Fruit fly (Drosophila melanogaster) whole organism, embryonic: Measurements from ENCODE around the gene Sema5c.

ENCODE experiments used
- Blimp-1 ChIP-seq: fragments of 200-800 bp; sonication (Bioruptor generic); optimal IDR thresholded peaks from 3 replicates; lab custom pipeline; 2018; ENCODE audit warnings: missing biosample characterization, missing genetic modification characterization, mild to moderate bottlenecking, moderate library complexity, missing genetic modification reagents
- CG10366 ChIP-seq: fragments of 200-800 bp; sonication (Bioruptor generic); IDR thresholded peaks from 2 replicates; pipeline ENCODE4 v1.3.6; 2022; ENCODE audit warnings: missing biosample characterization, missing genetic modification characterization
- CG11398 ChIP-seq: fragments of 200-800 bp; sonication (Bioruptor generic); optimal IDR thresholded peaks from 2 replicates; lab custom pipeline; 2016; ENCODE audit warnings: missing biosample characterization, missing genetic modification characterization
- CG11456 ChIP-seq: fragments of 200-800 bp; sonication (Bioruptor generic); IDR thresholded peaks from 3 replicates; pipeline ENCODE4 v1.3.6; 2022; ENCODE audit warnings: missing biosample characterization, missing genetic modification characterization
- CG11504 ChIP-seq: fragments of 200-800 bp; sonication (Bioruptor generic); optimal IDR thresholded peaks from 3 replicates; lab custom pipeline; 2019; ENCODE audit warnings: missing biosample characterization, mild to moderate bottlenecking, missing genetic modification characterization, moderate library complexity
- CG12744 ChIP-seq: fragments of 200-800 bp; sonication (Bioruptor generic); optimal IDR thresholded peaks from 2 replicates; lab custom pipeline; 2016; ENCODE audit warnings: missing biosample characterization, missing genetic modification characterization
- CG13624 ChIP-seq: fragments of 200-800 bp; sonication (Bioruptor generic); optimal IDR thresholded peaks from 2 replicates; lab custom pipeline; 2016; ENCODE audit warnings: missing biosample characterization, missing genetic modification characterization
- CG13894 ChIP-seq: fragments of 200-800 bp; sonication (Bioruptor generic); optimal IDR thresholded peaks from 3 replicates; lab custom pipeline; 2018; ENCODE audit warnings: missing biosample characterization, mild to moderate bottlenecking, missing genetic modification characterization, moderate library complexity
- CG17359 ChIP-seq: fragments of 200-800 bp; sonication (Bioruptor generic); optimal IDR thresholded peaks from 3 replicates; lab custom pipeline; 2018; ENCODE audit warnings: missing biosample characterization, mild to moderate bottlenecking, missing genetic modification characterization, moderate library complexity
- CG17912 ChIP-seq: fragments of 200-800 bp; sonication (Bioruptor generic); optimal IDR thresholded peaks from 2 replicates; lab custom pipeline; 2018; ENCODE audit warnings: missing biosample characterization, mild to moderate bottlenecking, missing genetic modification characterization
- CG18262 ChIP-seq: fragments of 200-800 bp; optimal IDR thresholded peaks from 3 replicates; lab custom pipeline; 2019; ENCODE audit warnings: missing biosample characterization, mild to moderate bottlenecking, missing genetic modification characterization, moderate library complexity
- CG2678 ChIP-seq: fragments of 200-800 bp; sonication (Bioruptor generic); optimal IDR thresholded peaks from 3 replicates; lab custom pipeline; 2019; ENCODE audit warnings: missing biosample characterization, mild to moderate bottlenecking, missing genetic modification characterization, moderate library complexity
- CG3726 ChIP-seq: fragments of 200-800 bp; sonication (Bioruptor generic); IDR thresholded peaks from 3 replicates; pipeline ENCODE4, ENCODE4 v1.3.6; 2022; ENCODE audit warnings: missing biosample characterization, missing genetic modification characterization
- CG4282 ChIP-seq: fragments of 200-800 bp; sonication (Bioruptor generic); optimal IDR thresholded peaks from 2 replicates; lab custom pipeline; 2016; ENCODE audit warnings: missing biosample characterization, missing genetic modification characterization
- CG4360 ChIP-seq: fragments of 200-800 bp; sonication (Bioruptor generic); IDR thresholded peaks from 2 replicates; pipeline ENCODE4 v1.3.6; 2022; ENCODE audit warnings: missing biosample characterization, missing genetic modification characterization
- CG4730 ChIP-seq: fragments of 200-800 bp; sonication (Bioruptor generic); IDR thresholded peaks from 2 replicates; pipeline ENCODE4 v1.3.6; 2022; ENCODE audit warnings: missing biosample characterization, missing genetic modification characterization
- CG8359 ChIP-seq: fragments of 200-800 bp; sonication (Bioruptor generic); optimal IDR thresholded peaks from 2 replicates; lab custom pipeline; 2017; ENCODE audit warnings: missing biosample characterization, mild to moderate bottlenecking, missing genetic modification characterization, borderline replicate concordance
- Dref ChIP-seq: fragments of 200-800 bp; sonication (Bioruptor generic); IDR thresholded peaks from 2 replicates; pipeline ENCODE4 v1.3.6; 2022; ENCODE audit warnings: missing biosample characterization, missing genetic modification characterization
- Drgx ChIP-seq: fragments of 200-800 bp; sonication (Bioruptor generic); IDR thresholded peaks from 2 replicates; pipeline ENCODE4 v1.3.6; 2022; ENCODE audit warnings: missing biosample characterization, missing genetic modification characterization
- Fer3 ChIP-seq: fragments of 200-800 bp; sonication (Bioruptor generic); optimal IDR thresholded peaks from 2 replicates; lab custom pipeline; 2018; ENCODE audit warnings: missing biosample characterization, mild to moderate bottlenecking, missing genetic modification characterization, moderate library complexity
- HHEX ChIP-seq: fragments of 200-800 bp; sonication (Bioruptor generic); optimal IDR thresholded peaks from 3 replicates; lab custom pipeline; 2017; ENCODE audit warnings: missing biosample characterization, mild to moderate bottlenecking, missing genetic modification characterization, missing genetic modification reagents
- HLH3B ChIP-seq: fragments of 200-800 bp; sonication (Bioruptor generic); IDR thresholded peaks from 2 replicates; pipeline ENCODE4 v1.3.6; 2022; ENCODE audit warnings: missing biosample characterization, missing genetic modification characterization
- HLHmδ ChIP-seq: fragments of 200-800 bp; sonication (Bioruptor generic); optimal IDR thresholded peaks from 2 replicates; lab custom pipeline; 2018; ENCODE audit warnings: missing biosample characterization, mild to moderate bottlenecking, missing genetic modification characterization, moderate library complexity
- HmgD ChIP-seq: fragments of 200-800 bp; sonication (Bioruptor generic); optimal IDR thresholded peaks from 3 replicates; lab custom pipeline; 2016; ENCODE audit warnings: missing biosample characterization, missing genetic modification characterization
- Hr51 ChIP-seq, 2 experiments: fragments of 200-800 bp; sonication (Bioruptor generic); optimal IDR thresholded peaks; 2 replicates in 1 of 2; 3 replicates in 1 of 2; lab custom pipeline; 2016 to 2018; ENCODE audit warnings: missing biosample characterization in 2 of 2, missing genetic modification characterization in 2 of 2, mild to moderate bottlenecking in 1 of 2, moderate library complexity in 1 of 2
- Kr ChIP-seq: fragments of 200-800 bp; sonication (Bioruptor generic); optimal IDR thresholded peaks from 2 replicates; lab custom pipeline; 2017; ENCODE audit warnings: missing biosample characterization, mild to moderate bottlenecking, missing genetic modification characterization
- Max ChIP-seq: fragments of 200-800 bp; sonication (Bioruptor generic); optimal IDR thresholded peaks from 2 replicates; lab custom pipeline; 2016; ENCODE audit warnings: missing biosample characterization, mild to moderate bottlenecking, missing genetic modification characterization
- Poxn ChIP-seq: fragments of 200-800 bp; sonication (Bioruptor generic); IDR thresholded peaks from 2 replicates; pipeline ENCODE4 v1.3.6; 2022; ENCODE audit warnings: missing biosample characterization, missing genetic modification characterization
- Sox102F ChIP-seq: fragments of 200-800 bp; sonication (Bioruptor generic); optimal IDR thresholded peaks from 2 replicates; lab custom pipeline; 2018; ENCODE audit warnings: missing biosample characterization, mild to moderate bottlenecking, missing genetic modification characterization, moderate library complexity
- Ssrp ChIP-seq: fragments of 200-800 bp; sonication (Bioruptor generic); optimal IDR thresholded peaks from 2 replicates; lab custom pipeline; 2018; ENCODE audit warnings: missing biosample characterization, mild to moderate bottlenecking, missing genetic modification characterization, moderate library complexity
- Xrp1 ChIP-seq: fragments of 200-800 bp; sonication (Bioruptor generic); IDR thresholded peaks from 2 replicates; pipeline ENCODE4 v1.3.6; 2022; ENCODE audit warnings: missing biosample characterization, missing genetic modification characterization
- ap ChIP-seq: fragments of 200-800 bp; sonication (Bioruptor generic); IDR thresholded peaks from 2 replicates; pipeline ENCODE4 v1.3.6; 2022; ENCODE audit warnings: missing biosample characterization, missing genetic modification characterization
- az2 ChIP-seq: fragments of 200-800 bp; sonication (Bioruptor generic); optimal IDR thresholded peaks from 3 replicates; lab custom pipeline; 2016; ENCODE audit warnings: missing biosample characterization, missing genetic modification characterization
- bsh ChIP-seq, 2 experiments: fragments of 200-800 bp; sonication (Bioruptor generic); optimal IDR thresholded peaks; 2 replicates each; lab custom pipeline; 2017 to 2018; ENCODE audit warnings: mild to moderate bottlenecking in 2 of 2, missing biosample characterization in 2 of 2, missing genetic modification characterization in 2 of 2, moderate library complexity in 1 of 2
- dan ChIP-seq: fragments of 200-800 bp; sonication (Bioruptor generic); IDR thresholded peaks from 2 replicates; pipeline ENCODE4 v1.3.6; 2022; ENCODE audit warnings: missing biosample characterization, missing genetic modification characterization
- en ChIP-seq: fragments of 200-800 bp; sonication (Bioruptor generic); optimal IDR thresholded peaks from 2 replicates; lab custom pipeline; 2016; ENCODE audit warnings: missing biosample characterization, missing genetic modification characterization
- fd3F ChIP-seq: fragments of 200-800 bp; sonication (Bioruptor generic); optimal IDR thresholded peaks from 2 replicates; lab custom pipeline; 2018; ENCODE audit warnings: missing biosample characterization, mild to moderate bottlenecking, missing genetic modification characterization, moderate library complexity
- gem ChIP-seq: fragments of 200-800 bp; sonication (Bioruptor generic); optimal IDR thresholded peaks from 2 replicates; lab custom pipeline; 2019; ENCODE audit warnings: missing biosample characterization, mild to moderate bottlenecking, missing genetic modification characterization, moderate library complexity
- lmd ChIP-seq: fragments of 200-800 bp; sonication (Bioruptor generic); IDR thresholded peaks from 2 replicates; pipeline ENCODE4 v1.3.6; 2022; ENCODE audit warnings: missing biosample characterization, missing genetic modification characterization
- lola ChIP-seq, 3 experiments: fragments of >200 bp in 2 of 3; fragments of 200-800 bp in 1 of 3; sonication (Bioruptor generic) in 1 of 3; optimal IDR thresholded peaks; 2 replicates each; lab custom pipeline; 2017 to 2019; ENCODE audit warnings: missing biosample characterization in 3 of 3, missing genetic modification characterization in 3 of 3, mild to moderate bottlenecking in 1 of 3, moderate library complexity in 1 of 3
- pan ChIP-seq, 4 experiments: fragments of >200 bp in 3 of 4; fragments of 200-800 bp in 1 of 4; sonication (Bioruptor generic) in 1 of 4; optimal IDR thresholded peaks in 3 of 4; IDR thresholded peaks in 1 of 4; 2 replicates each; pipeline versions ENCODE4 v1.3.6 to Lab custom; 2017 to 2022; ENCODE audit warnings: missing biosample characterization in 2 of 4, missing genetic modification characterization in 2 of 4, mixed read lengths in 1 of 4
- repo ChIP-seq: fragments of 200-800 bp; sonication (Bioruptor generic); optimal IDR thresholded peaks from 2 replicates; lab custom pipeline; 2016; ENCODE audit warnings: missing biosample characterization, missing genetic modification characterization
- row ChIP-seq: fragments of 200-800 bp; sonication (Bioruptor generic); IDR thresholded peaks from 3 replicates; pipeline ENCODE4 v1.3.6; 2022; ENCODE audit warnings: missing biosample characterization, missing genetic modification characterization
- sens ChIP-seq: fragments of 200-800 bp; sonication (Bioruptor generic); peaks from one replicate; lab custom pipeline; 2016; ENCODE audit warnings: missing biosample characterization, missing genetic modification characterization
- sqz ChIP-seq: fragments of 200-800 bp; sonication (Bioruptor generic); optimal IDR thresholded peaks from 3 replicates; lab custom pipeline; 2018; ENCODE audit warnings: missing biosample characterization, mild to moderate bottlenecking, missing genetic modification characterization
- wor ChIP-seq: fragments of 200-800 bp; sonication (Bioruptor generic); IDR thresholded peaks from 2 replicates; pipeline ENCODE4 v1.3.6; 2022; ENCODE audit warnings: missing biosample characterization, missing genetic modification characterization

Gene Sema5c

dm6 chr3L:12027929-12028328 lies 53.7 kb downstream of the Sema5c start:
- TF ChIP-seq CG17912 (GFP tag; lab: Kevin White, UChicago) (no peak), CG11456 (no peak), en (GFP tag; lab: Kevin White, UChicago) (no peak), CG13624 (GFP tag; lab: Kevin White, UChicago) (no peak), CG10366 (GFP tag; lab: Robert Waterston, UW) (no peak), lmd (GFP tag; lab: Robert Waterston, UW) (no peak), repo (GFP tag; lab: Kevin White, UChicago) (no peak), HLH3B (GFP tag; lab: Robert Waterston, UW) (no peak), CG11398 (GFP tag; lab: Kevin White, UChicago) (no peak)

dm6 chr3L:12024947-12025346 lies 56.7 kb downstream of the Sema5c start:
- no peak for TF ChIP-seq Max (GFP tag; lab: Kevin White, UChicago)
- peak; percentile 10 for TF ChIP-seq Blimp-1 (GFP tag; lab: Kevin White, UChicago)
- peak; percentile 29 for TF ChIP-seq Sox102F (GFP tag; lab: Kevin White, UChicago)
- peak in 1 of 2 experiments; percentile 33 for TF ChIP-seq bsh (GFP tag; optimal IDR thresholded peaks at IDR 0.05; lab: Kevin White, UChicago)
- TF ChIP-seq sens, result peak; percentile 8
- no peak for TF ChIP-seq Poxn (GFP tag; lab: Robert Waterston, UW)
- peak; percentile 38 for TF ChIP-seq gem (tag; lab: Kevin White, UChicago)
- TF ChIP-seq row, result 0 out of 3 replicates have a peak, but pooled peaks have one; percentile 9
- TF ChIP-seq CG13894, result no peak
- no peak for TF ChIP-seq wor (GFP tag; lab: Robert Waterston, UW)
- peak; percentile 6 for TF ChIP-seq CG17359 (tag; lab: Kevin White, UChicago)
- TF ChIP-seq, all 482 proteins: peak for 7

- no peak for TF ChIP-seq fd3F (GFP tag; lab: Kevin White, UChicago)
- TF ChIP-seq sqz (GFP tag; lab: Kevin White, UChicago), result no peak
- TF ChIP-seq CG4730 (GFP tag; lab: Robert Waterston, UW), result no peak
- TF ChIP-seq CG2678 (tag; lab: Kevin White, UChicago), result peak; percentile 9
- TF ChIP-seq Fer3 (tag; lab: Kevin White, UChicago), result no peak
- peak; percentile 1 for TF ChIP-seq az2 (GFP tag; lab: Kevin White, UChicago)
- no peak for TF ChIP-seq CG3726
- no peak for TF ChIP-seq CG4360 (GFP tag; lab: Robert Waterston, UW)
- TF ChIP-seq CG18262, result peak; percentile 18
- TF ChIP-seq pan (optimal IDR thresholded peaks at IDR 0.05; lab: Kevin White, UChicago), result no peak
- no peak for TF ChIP-seq pan (GFP tag; optimal IDR thresholded peaks at IDR 0.05 in 1 of 2, IDR thresholded peaks at IDR 0.05 in 1 of 2)
- no peak for TF ChIP-seq HmgD (GFP tag; lab: Kevin White, UChicago)
- TF ChIP-seq ap (GFP tag; lab: Robert Waterston, UW), result no peak
- peak; percentile 97 for TF ChIP-seq CG8359 (GFP tag; lab: Kevin White, UChicago)
- peak; percentile 14; the same call in 1 of the 2 replicates for TF ChIP-seq Xrp1 (GFP tag; lab: Robert Waterston, UW)
- TF ChIP-seq CG12744 (GFP tag; lab: Kevin White, UChicago), result no peak
- no peak for TF ChIP-seq HLHmδ (GFP tag; lab: Kevin White, UChicago)
- peak; percentile 33 for TF ChIP-seq Ssrp (tag; lab: Kevin White, UChicago)
- TF ChIP-seq Kr, result no peak
- no peak for TF ChIP-seq dan (GFP tag; lab: Robert Waterston, UW)
- peak in 1 of 2 experiments; percentile 13 for TF ChIP-seq Hr51 (GFP tag; optimal IDR thresholded peaks at IDR 0.05; lab: Kevin White, UChicago)
- no peak for TF ChIP-seq Dref
- TF ChIP-seq CG11504 (tag; lab: Kevin White, UChicago), result peak; percentile 41
- peak in 1 of 2 experiments; percentile 28 for TF ChIP-seq bsh (GFP tag; optimal IDR thresholded peaks at IDR 0.05; lab: Kevin White, UChicago)
- peak; percentile 56; the same call in 1 of the 2 replicates for TF ChIP-seq Drgx (GFP tag; lab: Robert Waterston, UW)
- TF ChIP-seq row, result peak; percentile 41; the same call in 1 of the 3 replicates
- no peak for TF ChIP-seq HHEX
- TF ChIP-seq CG4282, result no peak
- peak in 1 of 3 experiments; percentile 1 for TF ChIP-seq lola (GFP tag; optimal IDR thresholded peaks at IDR 0.05; lab: Kevin White, UChicago)
Observed at dm6 chr3L:12023137-12023792, 58.4 kb downstream of the Sema5c start.
